Worm (Caenorhabditis elegans) whole organism, L3 larva: ENCODE data around the gene C36C5.15.

Source experiments
- R02D3.7 ChIP-seq: fragments of 150-350 bp; optimal IDR thresholded peaks from 2 replicates; lab custom pipeline; 2014; ENCODE audit warnings: missing biosample characterization, missing genetic modification characterization
- ZK546.5 ChIP-seq: sonication (generic microtip); optimal IDR thresholded peaks from 2 replicates; lab custom pipeline; 2017; ENCODE audit warnings: missing biosample characterization, missing genetic modification characterization
- ama-1 ChIP-seq: fragments of 150-350 bp; optimal IDR thresholded peaks from 2 replicates; lab custom pipeline; 2018
- ceh-28 ChIP-seq: fragments of 150-350 bp; optimal IDR thresholded peaks from 2 replicates; lab custom pipeline; 2014; ENCODE audit warnings: missing biosample characterization, missing genetic modification reagents, missing genetic modification characterization
- ceh-9 ChIP-seq: sonication (generic microtip); optimal IDR thresholded peaks from 2 replicates; lab custom pipeline; 2018; ENCODE audit warnings: missing biosample characterization, missing genetic modification characterization
- daf-12 ChIP-seq: fragments of 150-350 bp; optimal IDR thresholded peaks from 2 replicates; lab custom pipeline; 2014; ENCODE audit warnings: missing biosample characterization, missing genetic modification reagents, missing genetic modification characterization
- egl-27 ChIP-seq: sonication (generic microtip); optimal IDR thresholded peaks from 4 replicates; lab custom pipeline; 2017; ENCODE audit warnings: missing biosample characterization, missing genetic modification reagents, missing genetic modification characterization
- elt-1 ChIP-seq: fragments of 150-350 bp; optimal IDR thresholded peaks from 2 replicates; lab custom pipeline; 2014; ENCODE audit warnings: missing biosample characterization, missing genetic modification characterization
- elt-2 ChIP-seq: sonication (generic microtip); optimal IDR thresholded peaks from 2 replicates; lab custom pipeline; 2016; ENCODE audit warnings: missing genetic modification reagents, mild to moderate bottlenecking, missing genetic modification characterization, missing compliant biosample characterization
- elt-3 ChIP-seq, 3 experiments: fragments of 150-350 bp in 1 of 3; sonication (generic microtip) in 2 of 3; optimal IDR thresholded peaks; 2 replicates in 2 of 3; 4 replicates in 1 of 3; lab custom pipeline; 2014 to 2017; ENCODE audit warnings: missing biosample characterization in 3 of 3, missing genetic modification characterization in 3 of 3
- eor-1 ChIP-seq, 2 experiments: fragments of 150-350 bp; optimal IDR thresholded peaks; 2 replicates each; lab custom pipeline; 2014 to 2018; ENCODE audit warnings: missing biosample characterization in 2 of 2, missing genetic modification characterization in 2 of 2
- fkh-10 ChIP-seq: sonication (generic microtip); optimal IDR thresholded peaks from 2 replicates; lab custom pipeline; 2017; ENCODE audit warnings: missing biosample characterization, missing genetic modification reagents, missing genetic modification characterization
- fkh-2 ChIP-seq: fragments of 150-350 bp; optimal IDR thresholded peaks from 2 replicates; lab custom pipeline; 2014; ENCODE audit warnings: missing biosample characterization, missing genetic modification reagents, missing genetic modification characterization
- fos-1 ChIP-seq: fragments of 150-350 bp; optimal IDR thresholded peaks from 2 replicates; lab custom pipeline; 2014; ENCODE audit warnings: missing biosample characterization, missing genetic modification characterization
- hmg-11 ChIP-seq: sonication (generic microtip); optimal IDR thresholded peaks from 2 replicates; lab custom pipeline; 2016; ENCODE audit warnings: missing genetic modification characterization, missing compliant biosample characterization
- jun-1 ChIP-seq: fragments of 150-350 bp; optimal IDR thresholded peaks from 2 replicates; lab custom pipeline; 2014; ENCODE audit warnings: missing biosample characterization, missing genetic modification reagents, missing genetic modification characterization
- lin-15B ChIP-seq: fragments of 150-350 bp; optimal IDR thresholded peaks from 2 replicates; lab custom pipeline; 2014; ENCODE audit warnings: missing biosample characterization, missing genetic modification characterization
- lin-39 ChIP-seq: fragments of 150-350 bp; optimal IDR thresholded peaks from 2 replicates; lab custom pipeline; 2018; ENCODE audit warnings: missing biosample characterization, missing genetic modification reagents, missing genetic modification characterization
- mdl-1 ChIP-seq: fragments of 150-350 bp; optimal IDR thresholded peaks from 2 replicates; lab custom pipeline; 2014; ENCODE audit warnings: missing biosample characterization, missing genetic modification characterization
- mml-1 ChIP-seq: fragments of 150-350 bp; sonication (generic microtip); optimal IDR thresholded peaks from 3 replicates; lab custom pipeline; 2014; ENCODE audit warnings: missing biosample characterization, missing genetic modification characterization
- nfya-1 ChIP-seq: sonication (generic microtip); optimal IDR thresholded peaks from 2 replicates; lab custom pipeline; 2017; ENCODE audit warnings: missing genetic modification characterization, mild to moderate bottlenecking, missing compliant biosample characterization, antibody characterized with exemption, moderate library complexity; ENCODE audit not compliant: insufficient read depth
- nhr-11 ChIP-seq: fragments of 150-350 bp; optimal IDR thresholded peaks from 2 replicates; lab custom pipeline; 2014; ENCODE audit warnings: missing biosample characterization, missing genetic modification characterization
- nhr-12 ChIP-seq: fragments of 150-350 bp; optimal IDR thresholded peaks from 2 replicates; lab custom pipeline; 2014; ENCODE audit warnings: missing biosample characterization, missing genetic modification characterization
- nhr-23 ChIP-seq: fragments of 150-350 bp; optimal IDR thresholded peaks from 2 replicates; lab custom pipeline; 2014; ENCODE audit warnings: missing biosample characterization, missing genetic modification reagents, missing genetic modification characterization
- nhr-237 ChIP-seq: fragments of 150-350 bp; optimal IDR thresholded peaks from 2 replicates; lab custom pipeline; 2014; ENCODE audit warnings: missing biosample characterization, missing genetic modification characterization
- nhr-25 ChIP-seq: sonication (generic microtip); optimal IDR thresholded peaks from 2 replicates; lab custom pipeline; 2017; ENCODE audit warnings: missing biosample characterization, missing genetic modification characterization
- nhr-28 ChIP-seq: fragments of 150-350 bp; optimal IDR thresholded peaks from 2 replicates; lab custom pipeline; 2014; ENCODE audit warnings: missing biosample characterization, missing genetic modification characterization
- nhr-43 ChIP-seq: sonication (generic microtip); optimal IDR thresholded peaks from 2 replicates; lab custom pipeline; 2016; ENCODE audit warnings: mild to moderate bottlenecking, missing genetic modification characterization, missing compliant biosample characterization; ENCODE audit not compliant: poor library complexity, severe bottlenecking
- nhr-67 ChIP-seq: fragments of 150-350 bp; optimal IDR thresholded peaks from 2 replicates; lab custom pipeline; 2014; ENCODE audit warnings: missing biosample characterization, missing genetic modification characterization
- nhr-76 ChIP-seq: fragments of 150-350 bp; sonication (generic microtip); optimal IDR thresholded peaks from 5 replicates; lab custom pipeline; 2014; ENCODE audit warnings: missing biosample characterization, missing genetic modification characterization
- nhr-77 ChIP-seq: fragments of 150-350 bp; optimal IDR thresholded peaks from 2 replicates; lab custom pipeline; 2014; ENCODE audit warnings: missing biosample characterization, missing genetic modification characterization
- skn-1 ChIP-seq: fragments of 150-350 bp; optimal IDR thresholded peaks from 2 replicates; lab custom pipeline; 2014; ENCODE audit warnings: missing biosample characterization, missing genetic modification characterization
- snpc-4 ChIP-seq: fragments of 150-350 bp; optimal IDR thresholded peaks from 2 replicates; lab custom pipeline; 2014; ENCODE audit warnings: missing biosample characterization, missing genetic modification characterization
- tbx-2 ChIP-seq: sonication (generic microtip); optimal IDR thresholded peaks from 2 replicates; lab custom pipeline; 2016; ENCODE audit warnings: mild to moderate bottlenecking, missing genetic modification characterization, missing compliant biosample characterization
- unc-39 ChIP-seq: sonication (generic microtip); optimal IDR thresholded peaks from 4 replicates; lab custom pipeline; 2017; ENCODE audit warnings: missing biosample characterization, missing genetic modification characterization
- ztf-11 ChIP-seq: fragments of 150-350 bp; optimal IDR thresholded peaks from 2 replicates; lab custom pipeline; 2014; ENCODE audit warnings: missing biosample characterization, missing genetic modification characterization
- ztf-4 ChIP-seq: fragments of 150-350 bp; optimal IDR thresholded peaks from 2 replicates; lab custom pipeline; 2014; ENCODE audit warnings: missing biosample characterization, missing genetic modification characterization

The C36C5.15 gene

ce11 chrV:3133293-3133755 lies 35.2 kb downstream of the C36C5.15 start, which contains the start of gene F02C9.2:
Gene F02C9.2, plus strand, starts transcription at chrV:3133705.
- no peak for TF ChIP-seq jun-1 (tag; lab: Kevin White, UChicago)
- no peak for TF ChIP-seq nhr-237 (tag; lab: Kevin White, UChicago)
- TF ChIP-seq daf-12 (tag; lab: Kevin White, UChicago): no peak
- TF ChIP-seq hmg-11 (tag; lab: Kevin White, UChicago): no peak
- no peak for TF ChIP-seq snpc-4 (tag; lab: Kevin White, UChicago)
- TF ChIP-seq nhr-67 (tag; lab: Kevin White, UChicago): no peak
- TF ChIP-seq eor-1 (tag; optimal IDR thresholded peaks at IDR 0.05; lab: Kevin White, UChicago): no peak
- TF ChIP-seq skn-1 (tag; lab: Kevin White, UChicago): no peak
- TF ChIP-seq nhr-23: no peak
- no peak for TF ChIP-seq elt-3 (tag; optimal IDR thresholded peaks at IDR 0.05; lab: Kevin White, UChicago)
- TF ChIP-seq R02D3.7 (tag; lab: Kevin White, UChicago): no peak
- no peak for TF ChIP-seq ceh-28 (tag; lab: Kevin White, UChicago)
- no peak for TF ChIP-seq fkh-2 (tag; lab: Kevin White, UChicago)
- TF ChIP-seq unc-39: no peak

- no peak for TF ChIP-seq nhr-77
- no peak for TF ChIP-seq nhr-11 (tag; lab: Kevin White, UChicago)
- TF ChIP-seq fkh-10 (GFP tag; lab: Kevin White, UChicago): no peak
These were observed 36.4 kb downstream of the C36C5.15 start for ce11 chrV:3132116-3132515.

ce11 chrV:3128803-3129202 lies 39.7 kb downstream of the C36C5.15 start, which contains the start of gene tat-6:
Gene tat-6, plus strand, starts transcription at chrV:3129103.
- TF ChIP-seq elt-2 (tag; lab: Kevin White, UChicago): no peak
- TF ChIP-seq mml-1 (tag; lab: Kevin White, UChicago): no peak
- no peak for TF ChIP-seq lin-15B
- TF ChIP-seq ceh-9 (tag; lab: Kevin White, UChicago): no peak
- TF ChIP-seq ztf-11 (tag; lab: Kevin White, UChicago): no peak
- TF ChIP-seq daf-12 (tag; lab: Kevin White, UChicago): no peak
- TF ChIP-seq snpc-4 (tag; lab: Kevin White, UChicago): no peak
- no peak for TF ChIP-seq nhr-237 (tag; lab: Kevin White, UChicago)
- TF ChIP-seq R02D3.7 (tag; lab: Kevin White, UChicago): no peak
- TF ChIP-seq nhr-28 (tag; lab: Kevin White, UChicago): no peak

DNA sequence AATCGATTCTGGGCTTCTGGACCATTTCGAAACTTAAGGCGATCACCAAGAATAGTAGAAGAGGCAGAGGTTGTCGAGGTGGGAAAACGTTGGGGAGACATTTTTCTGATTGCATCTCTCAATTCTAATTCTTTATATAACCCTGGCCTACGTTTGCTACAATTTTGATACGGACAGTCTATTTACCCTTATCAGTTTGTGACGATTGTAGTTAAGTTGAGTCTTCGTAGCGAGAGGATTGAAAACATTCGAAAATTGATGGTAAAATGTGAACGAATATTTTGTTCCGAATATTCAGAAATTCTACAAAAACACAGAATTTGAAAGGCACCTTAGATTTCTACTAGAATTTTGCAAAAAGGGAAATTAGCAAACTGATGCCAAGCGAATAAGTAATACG lies 40.9 kb downstream of the C36C5.15 start, which contains the start of gene Y73C8C.10:
Gene Y73C8C.10, minus strand, starts transcription at position 101 of the 400 bp plus-strand sequence.
- TF ChIP-seq nhr-76 (tag; lab: Kevin White, UChicago) (no peak), elt-2 (tag; lab: Kevin White, UChicago) (peak; percentile 6)
- TF ChIP-seq, all 47 proteins: peak for 1

DNA sequence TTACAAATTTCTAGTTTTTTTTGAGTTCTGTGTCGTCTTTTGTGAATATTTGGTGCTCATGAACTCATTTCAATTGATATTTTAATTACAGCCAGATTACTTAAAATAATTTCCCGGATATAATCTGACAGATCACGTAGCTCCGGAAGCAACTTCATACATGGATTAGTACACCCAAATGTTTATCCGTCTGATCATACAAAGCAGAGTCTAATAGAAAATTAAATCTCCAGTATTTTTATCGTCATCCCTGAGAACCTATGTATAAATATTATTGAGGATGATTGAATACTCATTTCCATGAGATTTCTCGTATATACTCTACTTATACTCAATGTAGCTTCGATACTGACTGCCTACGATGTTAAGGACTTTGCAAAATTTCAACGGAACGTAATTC lies 43.6 kb downstream of the C36C5.15 start, which contains the start of gene Y73C8C.12:
Gene Y73C8C.12, plus strand, starts transcription at position 301 of the 400 bp plus-strand sequence.
- TF ChIP-seq nhr-67 (tag; lab: Kevin White, UChicago) (no peak), hmg-11 (tag; lab: Kevin White, UChicago) (no peak), tbx-2 (tag; lab: Kevin White, UChicago) (no peak), fos-1 (tag; lab: Kevin White, UChicago) (no peak), nhr-12 (tag; lab: Kevin White, UChicago) (no peak), snpc-4 (tag; lab: Kevin White, UChicago) (no peak), elt-3 (tag; optimal IDR thresholded peaks at IDR 0.05; lab: Kevin White, UChicago) (no peak), egl-27 (tag; lab: Kevin White, UChicago) (no peak), nhr-237 (tag; lab: Kevin White, UChicago) (no peak), ama-1 (lab: Kevin White, UChicago) (no peak), ztf-4 (tag; lab: Kevin White, UChicago) (no peak), nhr-28 (tag; lab: Kevin White, UChicago) (no peak), jun-1 (tag; lab: Kevin White, UChicago) (no peak), mdl-1 (tag; lab: Kevin White, UChicago) (no peak), lin-15B (no peak)

DNA sequence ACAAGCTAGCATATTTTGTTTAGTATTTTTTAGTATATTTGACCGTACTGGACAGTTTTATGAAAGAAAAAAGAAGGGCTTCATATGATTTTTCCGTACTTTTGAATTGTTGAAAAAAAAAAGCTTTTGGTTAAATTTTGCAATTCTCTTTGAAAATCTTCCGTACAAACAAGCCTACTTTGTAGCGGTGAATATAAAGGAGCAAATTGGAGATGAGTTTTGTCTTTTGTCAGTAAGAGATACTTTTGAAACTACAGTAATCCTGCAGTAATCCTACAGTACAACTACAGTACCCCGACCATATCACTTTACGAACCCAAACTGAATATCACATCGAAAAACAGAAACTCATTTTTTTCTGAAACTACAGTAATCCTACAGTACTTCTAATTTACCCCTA lies 46.1 kb downstream of the C36C5.15 start:
- TF ChIP-seq elt-1 (tag; lab: Kevin White, UChicago) (no peak), mml-1 (tag; lab: Kevin White, UChicago) (no peak), snpc-4 (tag; lab: Kevin White, UChicago) (no peak), elt-2 (tag; lab: Kevin White, UChicago) (no peak), lin-39 (no peak), elt-3 (tag; optimal IDR thresholded peaks at IDR 0.05; lab: Kevin White, UChicago) (no peak), nfya-1 (tag; lab: Kevin White, UChicago) (no peak), fos-1 (tag; lab: Kevin White, UChicago) (no peak), nhr-12 (tag; lab: Kevin White, UChicago) (no peak), mdl-1 (tag; lab: Kevin White, UChicago) (no peak), jun-1 (tag; lab: Kevin White, UChicago) (no peak), fkh-2 (tag; lab: Kevin White, UChicago) (no peak), ZK546.5 (tag; lab: Kevin White, UChicago) (no peak), eor-1 (tag; optimal IDR thresholded peaks at IDR 0.05; lab: Kevin White, UChicago) (no peak), nhr-25 (no peak), nhr-43 (tag; lab: Kevin White, UChicago) (no peak), nhr-28 (tag; lab: Kevin White, UChicago) (no peak)
